Fruit fly (Drosophila melanogaster): ENCODE data around the gene CG18628.

CG18628 gene

dm6 chr3L:10669592-10670400 is 30.3 kb downstream of the CG18628 start (continued):
- TF ChIP-seq abd-A (tag; optimal IDR thresholded peaks at IDR 0.05) (peak; percentile 2), Dfd (GFP tag; optimal IDR thresholded peaks at IDR 0.05) (peak in 1 of 2 experiments; percentile 25)

- TF ChIP-seq CG9727 (GFP tag; optimal IDR thresholded peaks at IDR 0.05) (no peak), chm (GFP tag; IDR thresholded peaks at IDR 0.05) (0 out of 2 replicates have a peak, but pooled peaks have one; percentile 32), Ada2b (GFP tag; IDR thresholded peaks at IDR 0.05) (no peak), crol (GFP tag; IDR thresholded peaks at IDR 0.05) (peak; percentile 90), sens (GFP tag) (no peak), CG14710 (tag; optimal IDR thresholded peaks at IDR 0.05) (no peak), lola (GFP tag; optimal IDR thresholded peaks at IDR 0.05) (no peak), hkb (optimal IDR thresholded peaks at IDR 0.05) (no peak), hkb (GFP tag; IDR thresholded peaks at IDR 0.05) (no peak), CG17385 (GFP tag; optimal IDR thresholded peaks at IDR 0.05) (peak; percentile 22), gfzf (GFP tag; optimal IDR thresholded peaks at IDR 0.05) (no peak), Nf-YB (GFP tag; optimal IDR thresholded peaks at IDR 0.05) (no peak), NFAT (GFP tag; IDR thresholded peaks at IDR 0.05) (no peak), ci (GFP tag; IDR thresholded peaks at IDR 0.05) (0 out of 3 replicates have a peak, but pooled peaks have one; percentile 30), sna (GFP tag; IDR thresholded peaks at IDR 0.05; ENCODE audit: partially characterized antibody) (no peak), CG11456 (GFP tag; IDR thresholded peaks at IDR 0.05) (no peak), CG6683 (GFP tag; optimal IDR thresholded peaks at IDR 0.05) (no peak), Rfx (GFP tag; IDR thresholded peaks at IDR 0.05) (peak; percentile 5; the same call in 1 of the 2 replicates), Hey (tag; optimal IDR thresholded peaks at IDR 0.05) (peak; percentile 39), Adf1 (GFP tag; IDR thresholded peaks at IDR 0.05) (peak; percentile 42; the same call in 1 of the 2 replicates), CG12769 (tag; optimal IDR thresholded peaks at IDR 0.05) (no peak), pros (GFP tag; optimal IDR thresholded peaks at IDR 0.05) (no peak), Drgx (GFP tag; IDR thresholded peaks at IDR 0.05) (no peak), CG10654 (GFP tag; optimal IDR thresholded peaks at IDR 0.05) (no peak), jigr1 (GFP tag; IDR thresholded peaks at IDR 0.05) (no peak), bigmax (GFP tag; optimal IDR thresholded peaks at IDR 0.05) (no peak), CG13894 (tag; optimal IDR thresholded peaks at IDR 0.05) (peak; percentile 50), CG32767 (GFP tag; IDR thresholded peaks at IDR 0.05) (peak; percentile 68; the same call in 1 of the 2 replicates), sqz (GFP tag; optimal IDR thresholded peaks at IDR 0.05) (peak; percentile 11), CG3847 (GFP tag; IDR thresholded peaks at IDR 0.05) (no peak), CG4328 (GFP tag; optimal IDR thresholded peaks at IDR 0.05) (no peak), CG31441 (GFP tag; IDR thresholded peaks at IDR 0.05) (no peak), dpn (GFP tag; optimal IDR thresholded peaks at IDR 0.05) (no peak), stwl (tag; optimal IDR thresholded peaks at IDR 0.05) (no peak), Dp (GFP tag; optimal IDR thresholded peaks at IDR 0.05) (no peak), Med (GFP tag) (peak; percentile 15), Hmr (GFP tag; optimal IDR thresholded peaks at IDR 0.05) (peak; percentile 19), slou (GFP tag; optimal IDR thresholded peaks at IDR 0.05) (no peak), HLH54F (GFP tag; optimal IDR thresholded peaks at IDR 0.05) (no peak), Nf-YC (tag; optimal IDR thresholded peaks at IDR 0.05) (no peak), CG7928 (GFP tag; optimal IDR thresholded peaks at IDR 0.05) (no peak), CG7963 (GFP tag; IDR thresholded peaks at IDR 0.05; ENCODE audit: partially characterized antibody) (no peak), E2f2 (GFP tag; IDR thresholded peaks at IDR 0.05) (no peak), CG3838 (GFP tag; optimal IDR thresholded peaks at IDR 0.05) (no peak), Camta (GFP tag; optimal IDR thresholded peaks at IDR 0.05) (no peak), tx (GFP tag; optimal IDR thresholded peaks at IDR 0.05) (no peak)
These were observed 33.0 kb downstream of the CG18628 start for dm6 chr3L:10672540-10672939.
